Worm (Caenorhabditis elegans): Measurements from ENCODE around the gene cyp-33E3.

The cyp-33E3 gene

DNA sequence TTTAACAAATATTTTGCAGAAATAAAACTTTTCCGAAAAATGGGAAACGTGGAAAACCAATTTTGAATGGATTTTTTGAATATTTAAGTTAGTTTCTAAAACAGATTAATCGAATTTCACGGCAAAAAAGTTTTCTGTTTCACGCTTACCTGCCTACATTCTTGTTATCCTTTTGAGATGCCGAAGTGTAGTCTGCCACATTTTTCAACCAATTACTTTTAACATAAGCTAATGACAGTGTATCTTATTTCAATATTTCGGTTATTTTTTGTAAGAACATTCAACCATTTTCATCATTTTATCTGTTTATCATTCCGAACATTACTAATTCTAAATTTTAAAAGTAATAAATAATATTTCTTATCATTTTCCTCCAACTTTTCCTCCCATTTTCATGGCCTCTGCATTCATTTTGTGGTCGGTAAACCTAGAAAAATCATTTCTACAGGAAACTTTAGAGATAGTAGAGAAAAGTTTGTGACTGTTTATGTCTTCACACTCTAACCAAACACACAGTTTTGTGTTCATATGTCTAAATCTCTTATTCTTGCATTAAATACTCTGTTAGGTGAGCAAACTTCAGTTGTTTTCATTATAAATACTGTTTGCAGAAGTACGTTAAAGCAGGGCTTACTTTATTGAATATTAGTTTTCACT, 2.8 kb upstream of the cyp-33E3 start, which contains the start of the genes F42A9.17 and cyp-33E2:
Gene F42A9.17 (minus strand): TSS at position 51 of the 657 bp plus-strand sequence.
Gene cyp-33E2 (plus strand): TSS at position 449 of the 657 bp plus-strand sequence.
- no peak for TF ChIP-seq unc-62 (GFP tag; optimal IDR thresholded peaks at IDR 0.05)

DNA sequence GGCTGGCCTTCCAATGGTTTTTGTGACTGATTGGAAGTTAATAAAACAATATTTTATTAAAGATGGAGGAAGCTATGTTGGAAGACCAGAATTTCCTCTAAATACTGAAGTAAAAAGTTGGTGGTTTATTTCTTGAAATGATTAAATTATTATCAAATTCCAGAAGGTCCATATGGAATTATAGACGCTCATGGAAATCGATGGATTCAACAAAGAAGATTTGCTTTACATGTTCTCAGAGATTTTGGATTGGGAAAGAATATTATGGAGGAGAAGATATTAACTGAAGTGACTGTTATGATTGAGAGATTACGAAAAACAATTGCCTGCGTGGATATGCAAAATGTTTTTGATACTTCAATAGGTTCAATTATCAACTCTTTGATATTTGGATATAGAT, 519 bp downstream of the cyp-33E3 start:
- TF ChIP-seq unc-62 (GFP tag; optimal IDR thresholded peaks at IDR 0.05) = no peak

DNA sequence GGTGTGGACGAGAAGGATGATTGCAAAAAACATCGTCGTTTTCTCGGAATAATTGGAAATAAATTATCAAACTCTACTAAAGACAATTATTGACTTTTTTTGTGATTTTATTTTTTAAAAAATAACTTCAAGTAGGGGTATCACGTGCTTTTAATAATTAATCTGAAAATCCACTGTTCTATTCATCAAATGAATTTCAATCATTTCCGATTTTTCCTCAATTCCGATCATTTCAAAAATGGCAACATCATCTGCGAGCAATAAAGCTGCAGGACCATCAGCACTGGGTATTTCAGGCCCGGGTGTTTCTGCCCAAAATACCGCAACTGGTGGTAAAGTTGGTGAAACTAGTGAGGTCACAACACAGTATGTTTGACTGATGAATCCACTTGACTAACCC, 2.3 kb downstream of the cyp-33E3 start, which contains the start of the genes F42A9.7 and F42A9.3:
Gene F42A9.7 (minus strand): TSS at position 101 of the 400 bp plus-strand sequence.
Gene F42A9.3 (plus strand): TSS at position 214 of the 400 bp plus-strand sequence.
- no peak for TF ChIP-seq unc-62 (GFP tag; optimal IDR thresholded peaks at IDR 0.05)

DNA sequence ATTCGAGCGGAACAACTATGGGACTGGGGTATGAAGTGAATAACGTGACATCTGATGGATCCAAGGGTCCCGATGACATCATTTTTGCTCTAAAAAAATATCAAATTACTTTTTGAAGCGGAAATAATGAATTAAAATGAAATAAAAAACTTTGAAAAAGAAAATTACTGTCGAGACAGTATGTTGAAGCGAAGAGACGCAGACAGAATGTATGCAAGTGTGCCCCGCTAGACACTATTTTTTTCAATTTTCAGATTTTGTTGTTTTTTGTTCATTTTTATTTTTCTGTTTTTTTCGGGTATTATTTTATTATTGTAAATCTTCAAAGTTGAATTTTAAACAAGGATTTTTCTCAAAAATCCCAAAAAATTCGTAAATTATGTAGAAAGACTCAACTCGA, 3.9 kb downstream of the cyp-33E3 start, which contains the start of gene F42A9.8:
Gene F42A9.8 (minus strand): TSS at position 88 of the 400 bp plus-strand sequence.
- no peak for TF ChIP-seq unc-62 (GFP tag; optimal IDR thresholded peaks at IDR 0.05)

DNA sequence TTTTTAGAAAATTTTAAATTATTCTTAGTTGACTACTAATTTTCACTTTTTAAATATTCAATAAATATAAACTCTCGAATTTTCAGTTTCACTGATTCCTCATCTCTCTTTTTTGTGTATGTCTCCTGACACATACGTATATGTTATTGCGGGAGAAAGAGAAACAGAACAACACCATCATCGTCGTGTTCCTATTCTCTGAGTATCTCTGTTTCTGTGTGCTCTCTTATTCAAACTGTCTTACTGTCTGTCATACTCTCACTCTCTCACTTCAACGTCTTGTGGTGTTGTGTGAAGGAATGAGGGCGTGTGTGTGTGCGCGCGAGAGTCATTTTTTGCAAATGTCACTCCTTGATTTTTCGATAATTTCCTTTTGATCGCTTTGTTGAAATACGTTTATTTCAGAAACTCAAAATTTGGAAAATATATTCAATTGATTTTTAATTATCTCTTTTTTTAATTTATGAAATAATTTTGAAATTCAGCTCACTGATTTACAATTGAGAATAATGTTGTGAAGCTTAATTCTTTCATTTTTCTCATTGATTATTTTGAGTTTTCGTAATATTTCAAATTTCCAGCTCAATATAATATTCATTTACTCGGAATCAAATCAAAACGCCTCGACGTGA, 5.4 kb downstream of the cyp-33E3 start, which contains the start of gene lin-49:
Gene lin-49 (plus strand): TSS at position 582 of the 632 bp plus-strand sequence.
- no peak for TF ChIP-seq unc-62 (GFP tag; optimal IDR thresholded peaks at IDR 0.05)

DNA sequence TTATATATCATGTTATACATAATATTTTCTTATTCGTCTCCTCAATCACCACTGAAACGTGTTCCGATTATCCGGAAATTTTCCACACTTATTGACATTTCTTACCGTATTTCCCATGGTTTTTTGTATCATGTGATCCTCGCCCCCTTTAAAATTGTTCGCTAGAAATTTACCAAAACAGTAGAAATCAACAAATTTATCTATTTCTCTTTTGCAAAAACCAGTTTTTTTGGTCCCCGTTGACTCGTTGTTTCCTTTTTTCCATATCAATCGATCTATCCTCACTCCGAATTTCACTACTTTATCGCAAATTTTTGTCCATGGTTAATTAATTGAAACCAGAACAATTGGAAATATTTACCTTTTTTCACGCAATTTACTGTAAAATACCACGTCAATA, 10.9 kb downstream of the cyp-33E3 start:
- no peak for TF ChIP-seq unc-62 (GFP tag; optimal IDR thresholded peaks at IDR 0.05)

DNA sequence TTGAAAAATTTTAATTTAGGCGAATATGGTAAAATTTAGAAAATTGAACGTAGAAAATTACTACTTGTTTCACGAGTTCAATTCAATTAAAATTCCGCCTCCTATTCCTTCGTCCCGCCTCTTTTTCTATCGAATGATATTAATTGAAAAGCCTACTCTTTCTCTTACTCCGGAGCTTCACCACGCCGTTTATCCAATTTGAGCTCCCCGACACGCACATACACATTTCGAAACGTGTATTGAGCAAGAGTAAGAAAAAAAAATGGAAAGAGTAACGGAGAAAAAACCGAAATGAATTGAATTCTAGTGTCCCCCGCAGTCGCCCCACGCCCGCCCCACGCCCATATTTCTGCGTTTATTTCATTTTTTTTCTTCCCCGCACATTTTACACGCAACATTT, 11.5 kb downstream of the cyp-33E3 start:
- no peak for TF ChIP-seq unc-62 (GFP tag; optimal IDR thresholded peaks at IDR 0.05)

DNA sequence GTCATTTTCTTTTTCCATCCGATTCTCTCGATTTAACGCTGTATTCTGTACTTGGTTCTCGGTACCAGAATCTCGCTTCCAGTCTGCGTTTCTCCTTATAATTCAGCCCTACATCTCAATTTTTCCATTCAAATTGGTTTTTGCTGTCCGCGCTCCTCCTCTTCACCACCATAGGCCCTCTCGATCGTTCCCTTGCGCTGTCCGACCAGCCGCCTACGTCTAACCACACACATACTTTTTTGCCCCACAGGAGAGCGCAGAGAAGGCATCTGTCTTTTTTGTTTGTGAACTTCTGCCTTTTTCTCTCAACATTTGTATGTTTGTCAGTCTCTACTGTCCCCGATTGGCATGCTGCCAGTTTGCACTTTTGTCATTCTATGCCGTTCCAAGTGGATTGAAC, 12.5 kb downstream of the cyp-33E3 start, which contains the start of gene F42A9.11:
Gene F42A9.11 (plus strand): TSS at position 310 of the 400 bp plus-strand sequence.
- TF ChIP-seq unc-62 (GFP tag; optimal IDR thresholded peaks at IDR 0.05) = no peak

DNA sequence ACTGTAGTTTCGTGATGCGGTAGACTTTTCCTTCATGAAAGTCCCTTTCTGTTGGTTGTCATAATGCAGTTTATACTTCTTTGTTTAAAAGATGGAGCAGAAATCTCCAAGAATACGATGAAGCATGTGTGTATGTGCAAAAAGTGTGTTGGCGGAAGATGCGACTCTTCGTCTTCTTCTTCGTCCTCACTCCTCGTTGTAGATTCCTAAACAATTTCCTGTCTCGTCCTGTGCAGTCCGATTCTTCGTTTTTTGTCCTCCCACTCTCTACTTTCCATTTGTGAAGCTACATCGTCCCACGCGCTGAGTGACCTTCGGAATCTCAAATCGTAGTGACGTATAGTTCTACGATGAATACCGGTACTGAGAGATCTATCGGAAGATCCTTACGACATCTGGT, 13.5 kb downstream of the cyp-33E3 start:
- no peak for TF ChIP-seq unc-62 (GFP tag; optimal IDR thresholded peaks at IDR 0.05)

DNA sequence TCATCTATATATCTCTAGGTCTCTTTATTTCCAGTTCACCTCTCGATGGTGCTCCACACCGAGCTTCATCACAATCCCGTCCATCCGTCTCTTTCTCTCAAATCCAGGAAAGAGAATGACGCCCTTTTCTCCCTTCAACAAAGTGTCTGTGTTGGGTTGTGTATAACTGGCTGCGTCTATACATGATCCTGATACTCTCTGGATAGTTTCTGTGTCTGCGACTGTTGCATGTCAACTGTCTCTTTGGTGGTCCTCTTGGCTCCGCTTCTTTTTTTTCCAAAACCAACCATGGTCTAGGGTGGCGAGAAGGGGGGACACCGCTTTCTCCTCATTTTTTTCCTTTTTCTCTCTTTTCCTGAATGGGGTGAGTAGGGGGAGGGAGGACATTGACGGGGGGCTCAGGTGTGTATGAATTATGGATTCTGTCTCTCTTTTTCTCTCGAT, 14.8 kb downstream of the cyp-33E3 start:
- no peak for TF ChIP-seq unc-62 (GFP tag; optimal IDR thresholded peaks at IDR 0.05)

DNA sequence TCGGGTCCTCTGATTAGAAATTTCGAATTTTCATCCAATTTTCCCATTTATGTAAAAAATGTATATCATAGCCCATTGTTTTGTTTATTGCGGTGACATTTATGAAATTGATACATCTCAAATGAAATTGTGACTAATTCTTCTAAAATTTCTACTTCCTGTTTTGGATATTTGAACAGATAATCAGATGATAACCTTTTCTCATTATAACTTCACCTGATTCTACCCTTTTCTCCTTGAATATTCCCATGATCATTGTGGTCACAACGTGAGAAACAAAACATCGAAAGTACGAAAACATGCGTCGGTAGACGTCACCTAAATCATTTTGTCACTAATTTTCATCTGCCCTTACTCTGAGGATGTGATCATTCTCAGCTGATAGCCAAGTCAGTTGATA, 15.4 kb downstream of the cyp-33E3 start:
- TF ChIP-seq unc-62 (GFP tag; optimal IDR thresholded peaks at IDR 0.05) = no peak

DNA sequence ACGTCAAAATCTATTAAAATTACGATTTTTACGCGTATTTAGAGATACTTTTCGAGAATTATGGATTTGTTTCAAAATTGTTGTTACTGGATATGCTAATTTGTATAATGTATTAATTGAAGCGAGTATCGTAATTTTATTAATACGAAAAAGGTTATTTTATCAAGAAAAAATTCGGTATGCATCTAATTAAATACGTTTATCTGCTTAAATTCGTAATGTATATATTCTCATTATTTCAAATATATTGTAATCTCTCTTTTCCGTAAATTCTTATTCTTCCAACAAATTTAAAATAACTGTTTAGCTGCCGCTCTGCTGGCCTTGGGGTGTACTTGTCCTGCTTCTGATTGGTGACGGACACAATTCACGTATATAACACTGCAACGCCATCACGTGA, 16.2 kb downstream of the cyp-33E3 start, which contains the start of gene dgk-4:
Gene dgk-4 (plus strand): TSS at position 301 of the 400 bp plus-strand sequence.
- TF ChIP-seq unc-62 (GFP tag; optimal IDR thresholded peaks at IDR 0.05) = no peak

DNA sequence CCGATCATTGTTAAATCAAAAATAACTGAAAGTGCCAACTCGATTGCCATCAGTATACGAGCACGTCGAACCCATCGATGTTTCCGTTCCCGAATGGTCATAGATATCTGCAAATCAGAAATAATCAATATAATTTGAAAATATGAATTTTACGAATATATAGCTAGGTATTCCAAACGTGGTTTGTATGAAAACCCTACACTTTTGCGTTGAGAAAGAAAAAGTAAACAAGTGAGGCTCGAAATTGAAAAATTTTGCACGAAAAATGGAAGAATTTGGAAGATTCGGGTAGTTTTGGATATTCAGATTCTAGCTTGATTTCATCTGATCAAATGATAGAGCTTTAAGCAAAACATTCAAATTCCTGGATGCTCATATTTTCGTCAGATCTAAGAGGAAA, 24.0 kb downstream of the cyp-33E3 start, which contains the start of gene F42A9.9:
Gene F42A9.9 (minus strand): TSS at position 101 of the 400 bp plus-strand sequence.
- no peak for TF ChIP-seq unc-62 (GFP tag; optimal IDR thresholded peaks at IDR 0.05)

DNA sequence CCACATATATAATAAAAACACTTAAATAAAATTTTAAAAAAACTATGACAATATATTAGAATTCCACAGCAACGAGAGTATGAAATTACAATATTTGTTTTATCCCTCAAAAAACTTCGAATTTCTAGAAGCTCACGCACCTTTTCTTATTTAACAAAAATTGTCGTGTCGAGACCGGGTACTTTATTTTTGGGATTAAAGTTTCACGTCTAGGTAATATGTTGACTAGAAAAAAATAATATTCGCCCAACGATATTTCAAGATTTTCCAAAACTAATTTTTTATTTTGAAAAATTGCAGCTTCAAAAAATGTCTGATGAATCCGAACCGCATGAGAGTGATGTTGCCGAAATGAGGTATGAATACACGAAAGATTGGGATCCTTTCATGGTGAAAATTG, 29.6 kb downstream of the cyp-33E3 start, which contains the start of gene C49C8.3:
Gene C49C8.3 (plus strand): TSS at position 301 of the 400 bp plus-strand sequence.
- TF ChIP-seq unc-62 (GFP tag; optimal IDR thresholded peaks at IDR 0.05) = no peak

DNA sequence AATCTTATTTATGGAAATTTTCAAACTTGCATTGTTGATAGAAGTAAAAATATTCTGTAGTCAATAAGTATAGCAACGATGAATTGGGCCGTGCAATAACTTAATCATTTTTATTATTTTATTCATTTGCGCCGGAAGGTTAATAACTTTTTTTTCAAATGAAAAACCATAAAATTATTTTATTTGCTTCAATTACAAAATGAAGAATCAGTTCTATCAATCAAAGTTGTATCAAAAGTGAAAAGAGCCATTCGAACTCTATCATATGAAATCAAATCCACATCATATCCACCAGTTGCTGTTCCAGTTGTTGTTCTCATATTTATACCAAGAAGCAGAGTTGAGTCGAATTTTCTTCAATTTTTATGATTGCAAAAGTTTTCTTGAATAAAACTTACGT, 33.7 kb downstream of the cyp-33E3 start, which contains the start of gene cyp-33E1:
Gene cyp-33E1 (minus strand): TSS at position 101 of the 400 bp plus-strand sequence.
- TF ChIP-seq unc-62 (GFP tag; optimal IDR thresholded peaks at IDR 0.05) = no peak

DNA sequence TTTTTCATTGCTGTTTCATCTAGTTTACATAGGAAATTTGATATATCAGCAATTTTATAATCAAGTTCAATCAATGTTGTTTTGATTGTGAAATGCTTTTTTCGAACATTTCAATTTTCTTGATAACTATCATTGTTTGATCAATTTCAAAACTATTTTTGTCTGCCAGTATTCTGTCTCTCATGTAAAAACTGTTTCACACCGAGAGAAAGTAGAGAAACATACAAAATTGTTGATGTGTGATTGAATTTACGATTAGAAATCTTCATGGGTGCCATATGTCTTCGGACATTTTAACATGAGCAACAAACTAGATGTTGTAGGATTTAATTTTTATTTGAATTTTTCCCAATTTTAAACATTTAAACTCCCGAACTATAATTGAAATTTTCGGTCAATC, 35.9 kb downstream of the cyp-33E3 start, which contains the start of gene C49C8.2:
Gene C49C8.2 (plus strand): TSS at position 393 of the 400 bp plus-strand sequence.
- TF ChIP-seq unc-62 (GFP tag; optimal IDR thresholded peaks at IDR 0.05) = no peak

All from whole organism, dauer.